Worm (Caenorhabditis elegans): ENCODE measurements around the gene F01D5.7.
"Not testable (repeated sequence)": the region's sequence is repeated elsewhere in the genome, so short reads cannot be mapped to it uniquely, and the experiment has no call there.

DNA sequence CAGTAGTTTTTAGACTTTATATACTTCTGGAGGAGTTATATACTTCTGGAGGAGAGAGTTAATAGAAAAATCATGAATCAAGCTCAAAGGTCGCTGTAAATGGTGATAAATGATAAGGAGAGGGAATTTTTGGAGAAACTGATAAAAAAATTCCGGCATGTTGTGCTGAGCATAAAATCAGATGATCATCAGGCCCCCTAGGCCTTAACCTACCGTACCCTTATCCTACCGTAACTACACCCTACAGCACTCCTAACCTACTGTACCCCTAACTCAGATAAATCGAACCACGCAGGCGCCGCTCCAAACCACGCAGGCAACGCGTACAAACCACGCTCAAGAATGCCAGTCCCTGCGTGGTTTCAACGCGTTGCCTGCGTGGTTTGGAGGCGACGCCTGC is 8.4 kb upstream of the F01D5.7 start, which contains the start of gene F01D5.3:
- TF ChIP-seq lag-1 (GFP tag; IDR thresholded peaks at IDR 0.05); pha-4 (tag; optimal IDR thresholded peaks at IDR 0.05); die-1 (tag; optimal IDR thresholded peaks at IDR 0.05); lin-35 (GFP tag; optimal IDR thresholded peaks at IDR 0.05); unc-62 (GFP tag; optimal IDR thresholded peaks at IDR 0.05); ztf-3 (GFP tag; optimal IDR thresholded peaks at IDR 0.05); tlf-1 (GFP tag; optimal IDR thresholded peaks at IDR 0.05); hrde-1 (tag; optimal IDR thresholded peaks at IDR 0.05; ENCODE audit: borderline replicate concordance); nfya-1 (tag; optimal IDR thresholded peaks at IDR 0.05; ENCODE audit: borderline replicate concordance, insufficient read depth): not testable (repeated sequence)

Data from whole organism, young adult.